Fruit fly (Drosophila melanogaster) whole organism, embryonic: ENCODE results near the gene CG10413.

Experiments
- Antp ChIP-seq: fragments of 200-800 bp; sonication (Bioruptor generic); optimal IDR thresholded peaks from 3 replicates; lab custom pipeline; 2016; ENCODE audit warnings: missing biosample characterization, missing genetic modification characterization
- BEAF-32 ChIP-seq: fragments of 200-800 bp; sonication (Bioruptor generic); optimal IDR thresholded peaks from 3 replicates; lab custom pipeline; 2017; ENCODE audit warnings: missing biosample characterization, missing genetic modification characterization, mild to moderate bottlenecking, moderate library complexity, missing genetic modification reagents
- CG10654 ChIP-seq: fragments of 200-800 bp; sonication (Bioruptor generic); optimal IDR thresholded peaks from 2 replicates; lab custom pipeline; 2016; ENCODE audit warnings: missing biosample characterization, missing genetic modification characterization
- CG10959 ChIP-seq: fragments of 200-800 bp; sonication (Bioruptor generic); IDR thresholded peaks from 2 replicates; pipeline ENCODE4 v1.3.6; 2022; ENCODE audit warnings: missing biosample characterization, missing genetic modification characterization
- CG13894 ChIP-seq: fragments of 200-800 bp; sonication (Bioruptor generic); optimal IDR thresholded peaks from 3 replicates; lab custom pipeline; 2018; ENCODE audit warnings: missing biosample characterization, mild to moderate bottlenecking, missing genetic modification characterization, moderate library complexity
- CG14050 ChIP-seq: fragments of 200-800 bp; sonication (Bioruptor generic); IDR thresholded peaks from 3 replicates; pipeline ENCODE4 v1.3.6; 2022; ENCODE audit warnings: missing biosample characterization, missing genetic modification characterization
- CG14965 ChIP-seq: fragments of 200-800 bp; sonication (Bioruptor generic); optimal IDR thresholded peaks from 2 replicates; lab custom pipeline; 2016; ENCODE audit warnings: missing biosample characterization, missing genetic modification characterization, borderline replicate concordance
- CG15479 ChIP-seq: fragments of 200-800 bp; sonication (Bioruptor generic); optimal IDR thresholded peaks from 3 replicates; lab custom pipeline; 2019; ENCODE audit warnings: missing biosample characterization, mild to moderate bottlenecking, missing genetic modification characterization, moderate library complexity
- CG16815 ChIP-seq: fragments of 200-800 bp; sonication (Bioruptor generic); optimal IDR thresholded peaks from 3 replicates; lab custom pipeline; 2017; ENCODE audit warnings: missing biosample characterization, mild to moderate bottlenecking, missing genetic modification characterization
- CG17359 ChIP-seq: fragments of 200-800 bp; sonication (Bioruptor generic); optimal IDR thresholded peaks from 3 replicates; lab custom pipeline; 2018; ENCODE audit warnings: missing biosample characterization, mild to moderate bottlenecking, missing genetic modification characterization, moderate library complexity
- CG2120 ChIP-seq: fragments of 200-800 bp; sonication (Bioruptor generic); optimal IDR thresholded peaks from 3 replicates; lab custom pipeline; 2016; ENCODE audit warnings: missing biosample characterization, missing genetic modification characterization
- CG2712 ChIP-seq: fragments of 200-800 bp; optimal IDR thresholded peaks from 3 replicates; lab custom pipeline; 2019; ENCODE audit warnings: missing biosample characterization, mild to moderate bottlenecking, missing genetic modification characterization, moderate library complexity
- CG3407 ChIP-seq: fragments of 200-800 bp; sonication (Bioruptor generic); optimal IDR thresholded peaks from 2 replicates; lab custom pipeline; 2018; ENCODE audit warnings: missing biosample characterization, mild to moderate bottlenecking, missing genetic modification characterization
- CG34376 ChIP-seq: fragments of 200-800 bp; sonication (Bioruptor generic); optimal IDR thresholded peaks from 2 replicates; lab custom pipeline; 2018; ENCODE audit warnings: missing biosample characterization, mild to moderate bottlenecking, missing genetic modification characterization
- CG43689 ChIP-seq: fragments of 200-800 bp; sonication (Bioruptor generic); IDR thresholded peaks from 2 replicates; pipeline ENCODE4 v1.3.6; 2022; ENCODE audit warnings: missing biosample characterization, missing genetic modification characterization
- CG5245 ChIP-seq: fragments of 200-800 bp; sonication (Bioruptor generic); optimal IDR thresholded peaks from 3 replicates; lab custom pipeline; 2016; ENCODE audit warnings: missing biosample characterization, missing genetic modification characterization
- CG6854 ChIP-seq: fragments of 200-800 bp; sonication (Bioruptor generic); optimal IDR thresholded peaks from 3 replicates; lab custom pipeline; 2017; ENCODE audit warnings: missing biosample characterization, mild to moderate bottlenecking, missing genetic modification characterization
- CG8388 ChIP-seq: fragments of 200-800 bp; sonication (Bioruptor generic); optimal IDR thresholded peaks from 2 replicates; lab custom pipeline; 2019; ENCODE audit warnings: missing biosample characterization, mild to moderate bottlenecking, missing genetic modification characterization, moderate library complexity
- CHES-1-like ChIP-seq: fragments of 200-800 bp; sonication (Bioruptor generic); optimal IDR thresholded peaks from 2 replicates; lab custom pipeline; 2016; ENCODE audit warnings: missing biosample characterization, missing genetic modification characterization
- Dll ChIP-seq: fragments of 200-800 bp; sonication (Bioruptor generic); IDR thresholded peaks from 4 replicates; pipeline ENCODE4 v1.3.6; 2022; ENCODE audit warnings: missing biosample characterization, missing genetic modification characterization; ENCODE audit not compliant: partially characterized antibody
- Drgx ChIP-seq: fragments of 200-800 bp; sonication (Bioruptor generic); IDR thresholded peaks from 2 replicates; pipeline ENCODE4 v1.3.6; 2022; ENCODE audit warnings: missing biosample characterization, missing genetic modification characterization
- HLH4C ChIP-seq: fragments of 200-800 bp; sonication (Bioruptor generic); IDR thresholded peaks from 3 replicates; pipeline ENCODE4 v1.3.6; 2022; ENCODE audit warnings: missing biosample characterization, missing genetic modification characterization; ENCODE audit not compliant: partially characterized antibody
- Hmx ChIP-seq: fragments of 200-800 bp; sonication (Bioruptor generic); optimal IDR thresholded peaks from 2 replicates; lab custom pipeline; 2016; ENCODE audit warnings: missing biosample characterization, missing genetic modification characterization
- Hr39 ChIP-seq: fragments of >200 bp; optimal IDR thresholded peaks from 2 replicates; lab custom pipeline; 2017
- Hr51 ChIP-seq, 2 experiments: fragments of 200-800 bp; sonication (Bioruptor generic); optimal IDR thresholded peaks; 2 replicates in 1 of 2; 3 replicates in 1 of 2; lab custom pipeline; 2016 to 2018; ENCODE audit warnings: missing biosample characterization in 2 of 2, missing genetic modification characterization in 2 of 2, mild to moderate bottlenecking in 1 of 2, moderate library complexity in 1 of 2
- Kr ChIP-seq: fragments of 200-800 bp; sonication (Bioruptor generic); optimal IDR thresholded peaks from 2 replicates; lab custom pipeline; 2017; ENCODE audit warnings: missing biosample characterization, mild to moderate bottlenecking, missing genetic modification characterization
- Med ChIP-seq: fragments of 200-800 bp; sonication (Bioruptor generic); peaks from one replicate; lab custom pipeline; 2016; ENCODE audit warnings: missing biosample characterization, missing genetic modification characterization, mild to moderate bottlenecking, inconsistent platforms, moderate library complexity
- Nf-YA ChIP-seq: fragments of 200-800 bp; sonication (Bioruptor generic); IDR thresholded peaks from 2 replicates; pipeline ENCODE4 v1.3.6; 2022; ENCODE audit warnings: missing biosample characterization, missing genetic modification characterization
- ac ChIP-seq: fragments of 200-800 bp; sonication (Bioruptor generic); optimal IDR thresholded peaks from 3 replicates; lab custom pipeline; 2017; ENCODE audit warnings: missing biosample characterization, mild to moderate bottlenecking, missing genetic modification characterization
- ap ChIP-seq: fragments of 200-800 bp; sonication (Bioruptor generic); IDR thresholded peaks from 2 replicates; pipeline ENCODE4 v1.3.6; 2022; ENCODE audit warnings: missing biosample characterization, missing genetic modification characterization
- chm ChIP-seq: fragments of 200-800 bp; sonication (Bioruptor generic); IDR thresholded peaks from 2 replicates; pipeline ENCODE4 v1.3.6; 2022; ENCODE audit warnings: missing biosample characterization, missing genetic modification characterization
- cwo ChIP-seq: fragments of 200-800 bp; sonication (Bioruptor generic); optimal IDR thresholded peaks from 3 replicates; lab custom pipeline; 2017; ENCODE audit warnings: missing biosample characterization, missing genetic modification characterization, mild to moderate bottlenecking, moderate library complexity, missing genetic modification reagents
- dan ChIP-seq: fragments of 200-800 bp; sonication (Bioruptor generic); IDR thresholded peaks from 2 replicates; pipeline ENCODE4 v1.3.6; 2022; ENCODE audit warnings: missing biosample characterization, missing genetic modification characterization
- dysf ChIP-seq: fragments of 200-800 bp; sonication (Bioruptor generic); IDR thresholded peaks from 3 replicates; pipeline ENCODE4 v1.3.6; 2022; ENCODE audit warnings: missing biosample characterization, missing genetic modification characterization
- emc ChIP-seq: fragments of 200-800 bp; sonication (Bioruptor generic); optimal IDR thresholded peaks from 2 replicates; lab custom pipeline; 2016; ENCODE audit warnings: missing biosample characterization, missing genetic modification characterization
- ems ChIP-seq: fragments of 200-800 bp; sonication (Bioruptor generic); optimal IDR thresholded peaks from 3 replicates; lab custom pipeline; 2016; ENCODE audit warnings: missing biosample characterization, missing genetic modification characterization
- fd102C ChIP-seq: fragments of 200-800 bp; sonication (Bioruptor generic); optimal IDR thresholded peaks from 2 replicates; lab custom pipeline; 2018; ENCODE audit warnings: missing biosample characterization, mild to moderate bottlenecking, missing genetic modification characterization, moderate library complexity
- grau ChIP-seq: fragments of 200-800 bp; optimal IDR thresholded peaks from 3 replicates; lab custom pipeline; 2019; ENCODE audit warnings: missing biosample characterization, mild to moderate bottlenecking, missing genetic modification characterization, moderate library complexity
- gro ChIP-seq: fragments of 200-800 bp; sonication (Bioruptor generic); optimal IDR thresholded peaks from 2 replicates; lab custom pipeline; 2016; ENCODE audit warnings: missing biosample characterization, missing genetic modification characterization
- ind ChIP-seq: fragments of 200-800 bp; sonication (Bioruptor generic); optimal IDR thresholded peaks from 3 replicates; lab custom pipeline; 2016; ENCODE audit warnings: missing biosample characterization, missing genetic modification characterization
- lmd ChIP-seq: fragments of 200-800 bp; sonication (Bioruptor generic); IDR thresholded peaks from 2 replicates; pipeline ENCODE4 v1.3.6; 2022; ENCODE audit warnings: missing biosample characterization, missing genetic modification characterization
- maf-S ChIP-seq: fragments of 200-800 bp; sonication (Bioruptor generic); optimal IDR thresholded peaks from 2 replicates; lab custom pipeline; 2016; ENCODE audit warnings: missing biosample characterization, missing genetic modification characterization
- nmo ChIP-seq: fragments of 200-800 bp; sonication (Bioruptor generic); optimal IDR thresholded peaks from 2 replicates; lab custom pipeline; 2018; ENCODE audit warnings: missing biosample characterization, mild to moderate bottlenecking, missing genetic modification characterization, moderate library complexity
- pita ChIP-seq: fragments of 200-800 bp; sonication (Bioruptor generic); optimal IDR thresholded peaks from 2 replicates; lab custom pipeline; 2017; ENCODE audit warnings: missing biosample characterization, mild to moderate bottlenecking, missing genetic modification characterization
- pros ChIP-seq: fragments of 200-800 bp; sonication (Bioruptor generic); optimal IDR thresholded peaks from 3 replicates; lab custom pipeline; 2019; ENCODE audit warnings: missing biosample characterization, mild to moderate bottlenecking, missing genetic modification characterization, moderate library complexity
- repo ChIP-seq: fragments of 200-800 bp; sonication (Bioruptor generic); optimal IDR thresholded peaks from 2 replicates; lab custom pipeline; 2016; ENCODE audit warnings: missing biosample characterization, missing genetic modification characterization
- rib ChIP-seq: fragments of 200-800 bp; sonication (Bioruptor generic); IDR thresholded peaks from 2 replicates; pipeline ENCODE4 v1.3.6; 2022; ENCODE audit warnings: missing biosample characterization, missing genetic modification characterization
- sima ChIP-seq: fragments of 200-800 bp; sonication (Bioruptor generic); optimal IDR thresholded peaks from 2 replicates; lab custom pipeline; 2016; ENCODE audit warnings: missing biosample characterization, missing genetic modification characterization
- sug ChIP-seq: fragments of 200-800 bp; optimal IDR thresholded peaks from 2 replicates; lab custom pipeline; 2019; ENCODE audit warnings: missing biosample characterization, mild to moderate bottlenecking, missing genetic modification characterization, moderate library complexity
- usp ChIP-seq: fragments of >200 bp; optimal IDR thresholded peaks from 2 replicates; lab custom pipeline; 2017; ENCODE audit warnings: missing biosample characterization, missing genetic modification characterization
- z ChIP-seq: fragments of 200-800 bp; sonication (Bioruptor generic); IDR thresholded peaks from 3 replicates; pipeline ENCODE4 v1.3.6; 2022; ENCODE audit warnings: missing biosample characterization, missing genetic modification characterization

Gene CG10413

dm6 chr2L:18617003-18617402 is 12.0 kb upstream of the CG10413 start, which contains the start of gene MESR3 (continued):
- TF ChIP-seq sug (tag; lab: Kevin White, UChicago) = no peak
- TF ChIP-seq lmd (GFP tag; lab: Robert Waterston, UW) = peak; percentile 54
- no peak for TF ChIP-seq pros
- no peak for TF ChIP-seq ems (GFP tag; lab: Kevin White, UChicago)
- TF ChIP-seq pita = no peak
- no peak for TF ChIP-seq usp (GFP tag; lab: Kevin White, UChicago)
- 0 out of 3 replicates have a peak, but pooled peaks have one; percentile 37 for TF ChIP-seq HLH4C
- TF ChIP-seq grau (tag; lab: Kevin White, UChicago) = peak; percentile 71
- peak; percentile 40 for TF ChIP-seq CG2120 (GFP tag; lab: Kevin White, UChicago)
- TF ChIP-seq CG16815 (GFP tag; lab: Kevin White, UChicago) = no peak
- TF ChIP-seq CG6854 (GFP tag; lab: Kevin White, UChicago) = peak; percentile 75
- TF ChIP-seq dan (GFP tag; lab: Robert Waterston, UW) = no peak
- TF ChIP-seq Dll = no peak
- TF ChIP-seq Med (GFP tag; lab: Kevin White, UChicago) = peak; percentile 93
- peak; percentile 88 for TF ChIP-seq CG17359 (tag; lab: Kevin White, UChicago)
- no peak for TF ChIP-seq rib (GFP tag; lab: Robert Waterston, UW)
- peak in 1 of 2 experiments; percentile 27 for TF ChIP-seq Hr51 (GFP tag; optimal IDR thresholded peaks at IDR 0.05; lab: Kevin White, UChicago)
- TF ChIP-seq CG14965 = no peak
- TF ChIP-seq z (GFP tag; lab: Robert Waterston, UW) = 0 out of 3 replicates have a peak, but pooled peaks have one; percentile 30
- TF ChIP-seq CG13894 (tag; lab: Kevin White, UChicago) = peak; percentile 74
- 0 out of 2 replicates have a peak, but pooled peaks have one; percentile 6 for TF ChIP-seq CG10959 (GFP tag; lab: Robert Waterston, UW)
- peak; percentile 91 for TF ChIP-seq CG2712 (tag; lab: Kevin White, UChicago)
- TF ChIP-seq CHES-1-like = no peak
- no peak for TF ChIP-seq emc (GFP tag; lab: Kevin White, UChicago)
- no peak for TF ChIP-seq fd102C (GFP tag; lab: Kevin White, UChicago)
- TF ChIP-seq Nf-YA (GFP tag; lab: Robert Waterston, UW) = peak; percentile 38; the same call in 1 of the 2 replicates
- TF ChIP-seq Hr39 (lab: Kevin White, UChicago) = no peak
- peak; percentile 30; the same call in 2 of the 3 replicates for TF ChIP-seq CG14050 (GFP tag; lab: Robert Waterston, UW)
- TF ChIP-seq maf-S (GFP tag; lab: Kevin White, UChicago) = no peak
- TF ChIP-seq CG43689 = no peak
- TF ChIP-seq Antp (GFP tag; lab: Kevin White, UChicago) = peak; percentile 19
- TF ChIP-seq Kr (GFP tag; lab: Kevin White, UChicago) = no peak
- TF ChIP-seq Hmx (GFP tag; lab: Kevin White, UChicago) = no peak
- TF ChIP-seq cwo (GFP tag; lab: Kevin White, UChicago) = peak; percentile 80
- no peak for TF ChIP-seq ac
- TF ChIP-seq CG10654 (GFP tag; lab: Kevin White, UChicago) = peak; percentile 43
- peak; percentile 70 for TF ChIP-seq chm (GFP tag; lab: Robert Waterston, UW)
- TF ChIP-seq nmo (GFP tag; lab: Kevin White, UChicago) = peak; percentile 75
- no peak for TF ChIP-seq BEAF-32 (GFP tag; lab: Kevin White, UChicago)
- peak; percentile 61 for TF ChIP-seq gro (GFP tag; lab: Kevin White, UChicago)
- peak; percentile 74 for TF ChIP-seq CG34376
- TF ChIP-seq sima (GFP tag; lab: Kevin White, UChicago) = no peak
- no peak for TF ChIP-seq repo
- TF ChIP-seq ap (GFP tag; lab: Robert Waterston, UW) = 0 out of 2 replicates have a peak, but pooled peaks have one; percentile 22
- peak; percentile 30 for TF ChIP-seq CG5245
- TF ChIP-seq CG3407 (GFP tag; lab: Kevin White, UChicago) = no peak
- TF ChIP-seq CG15479 (GFP tag; lab: Kevin White, UChicago) = no peak
- peak; percentile 73 for TF ChIP-seq ind
- TF ChIP-seq dysf (GFP tag; lab: Robert Waterston, UW) = peak; percentile 51; the same call in 2 of the 3 replicates
- TF ChIP-seq Drgx (GFP tag; lab: Robert Waterston, UW) = peak; percentile 80
- peak; percentile 78 for TF ChIP-seq CG8388 (GFP tag; lab: Kevin White, UChicago)
